Worm (Caenorhabditis elegans) whole organism, midembryonic: ENCODE measurements around the gene him-5.

Experiments
- T22C8.4 ChIP-seq: fragments of 200-800 bp; sonication (Bioruptor generic); IDR thresholded peaks from 2 replicates; pipeline ENCODE4 v1.3.6; 2022; ENCODE audit warnings: missing genetic modification characterization, missing compliant biosample characterization
- ztf-29 ChIP-seq: fragments of 200-800 bp; sonication (Bioruptor generic); IDR thresholded peaks from 2 replicates; pipeline ENCODE4 v1.3.6; 2022; ENCODE audit warnings: missing genetic modification reagents, missing genetic modification characterization, missing compliant biosample characterization

- TF ChIP-seq T22C8.4 (GFP tag; lab: Robert Waterston, UW) (no peak), ztf-29 (GFP tag; lab: Robert Waterston, UW) (no peak)
Observed at ce11 chrV:14126341-14126924, 36.2 kb downstream of the him-5 start.
